Worm (Caenorhabditis elegans) whole organism, L2 larva: ENCODE measurements around the gene col-171.

ENCODE experiments used
- F13H6.1 ChIP-seq: sonication (generic microtip); optimal IDR thresholded peaks from 2 replicates; lab custom pipeline; 2016; ENCODE audit warnings: missing genetic modification characterization, missing compliant biosample characterization
- ZK546.5 ChIP-seq: sonication (generic microtip); optimal IDR thresholded peaks from 2 replicates; lab custom pipeline; 2017; ENCODE audit warnings: missing biosample characterization, missing genetic modification characterization
- egl-27 ChIP-seq: sonication (generic microtip); optimal IDR thresholded peaks from 3 replicates; lab custom pipeline; 2017; ENCODE audit warnings: missing biosample characterization, missing genetic modification reagents, missing genetic modification characterization
- elt-3 ChIP-seq: sonication (generic microtip); optimal IDR thresholded peaks from 2 replicates; lab custom pipeline; 2017; ENCODE audit warnings: missing biosample characterization, missing genetic modification characterization
- lin-11 ChIP-seq: fragments of 150-350 bp; sonication (generic microtip); optimal IDR thresholded peaks from 2 replicates; lab custom pipeline; 2014; ENCODE audit warnings: missing biosample characterization, missing genetic modification characterization, inconsistent platforms, mixed read lengths
- lin-13 ChIP-seq: fragments of 150-350 bp; optimal IDR thresholded peaks from 2 replicates; lab custom pipeline; 2014; ENCODE audit warnings: missing biosample characterization, missing genetic modification reagents, missing genetic modification characterization
- nhr-12 ChIP-seq: fragments of 150-350 bp; optimal IDR thresholded peaks from 2 replicates; lab custom pipeline; 2014; ENCODE audit warnings: missing biosample characterization, missing genetic modification characterization
- nhr-23 ChIP-seq: fragments of 150-350 bp; optimal IDR thresholded peaks from 2 replicates; lab custom pipeline; 2014; ENCODE audit warnings: missing biosample characterization, missing genetic modification reagents, missing genetic modification characterization
- nhr-6 ChIP-seq: fragments of 150-350 bp; optimal IDR thresholded peaks from 2 replicates; lab custom pipeline; 2014; ENCODE audit warnings: missing biosample characterization, missing genetic modification characterization
- sem-4 ChIP-seq: fragments of 150-350 bp; optimal IDR thresholded peaks from 2 replicates; lab custom pipeline; 2014; ENCODE audit warnings: missing biosample characterization, missing genetic modification reagents, missing genetic modification characterization
- unc-62 ChIP-seq: fragments of 150-350 bp; optimal IDR thresholded peaks from 2 replicates; lab custom pipeline; 2014; ENCODE audit warnings: missing biosample characterization, missing genetic modification reagents, missing genetic modification characterization
- ztf-11 ChIP-seq: sonication (generic microtip); optimal IDR thresholded peaks from 2 replicates; lab custom pipeline; 2017; ENCODE audit warnings: missing biosample characterization, missing genetic modification characterization
- ztf-4 ChIP-seq: fragments of 150-350 bp; optimal IDR thresholded peaks from 2 replicates; lab custom pipeline; 2014; ENCODE audit warnings: missing biosample characterization, missing genetic modification characterization

ce11 chrX:6299641-6300240 lies 34.4 kb upstream of the col-171 start, which contains the start of gene cest-16:
- TF ChIP-seq nhr-6 (no peak), nhr-12 (tag; lab: Kevin White, UChicago) (no peak), unc-62 (no peak), elt-3 (tag; lab: Kevin White, UChicago) (no peak), ztf-11 (tag; lab: Kevin White, UChicago) (no peak), ztf-4 (tag; lab: Kevin White, UChicago) (no peak), egl-27 (tag; lab: Kevin White, UChicago) (no peak), F13H6.1 (no peak), nhr-23 (tag; lab: Kevin White, UChicago) (no peak), lin-11 (tag; lab: Kevin White, UChicago) (no peak), ZK546.5 (tag; lab: Kevin White, UChicago) (no peak), lin-13 (no peak), sem-4 (no peak)
